Worm (Caenorhabditis elegans) whole organism, L3 larva: Measurements from ENCODE around the gene F10C1.3.
"Not testable (repeated sequence)": the region's sequence is repeated elsewhere in the genome, so short reads cannot be mapped to it uniquely, and the experiment has no call there.

Experiments
- R02D3.7 ChIP-seq: fragments of 150-350 bp; optimal IDR thresholded peaks from 2 replicates; lab custom pipeline; 2014; ENCODE audit warnings: missing biosample characterization, missing genetic modification characterization
- ZK546.5 ChIP-seq: sonication (generic microtip); optimal IDR thresholded peaks from 2 replicates; lab custom pipeline; 2017; ENCODE audit warnings: missing biosample characterization, missing genetic modification characterization
- ama-1 ChIP-seq: fragments of 150-350 bp; optimal IDR thresholded peaks from 2 replicates; lab custom pipeline; 2018
- ceh-16 ChIP-seq: sonication (generic microtip); optimal IDR thresholded peaks from 2 replicates; lab custom pipeline; 2017; ENCODE audit warnings: missing biosample characterization, missing genetic modification characterization
- ceh-28 ChIP-seq: fragments of 150-350 bp; optimal IDR thresholded peaks from 2 replicates; lab custom pipeline; 2014; ENCODE audit warnings: missing biosample characterization, missing genetic modification reagents, missing genetic modification characterization
- ceh-9 ChIP-seq: sonication (generic microtip); optimal IDR thresholded peaks from 2 replicates; lab custom pipeline; 2018; ENCODE audit warnings: missing biosample characterization, missing genetic modification characterization
- egl-27 ChIP-seq: sonication (generic microtip); optimal IDR thresholded peaks from 4 replicates; lab custom pipeline; 2017; ENCODE audit warnings: missing biosample characterization, missing genetic modification reagents, missing genetic modification characterization
- egl-5 ChIP-seq: fragments of 150-350 bp; optimal IDR thresholded peaks from 2 replicates; lab custom pipeline; 2017; ENCODE audit warnings: missing biosample characterization, missing genetic modification reagents, missing genetic modification characterization, inconsistent platforms
- elt-1 ChIP-seq: fragments of 150-350 bp; optimal IDR thresholded peaks from 2 replicates; lab custom pipeline; 2014; ENCODE audit warnings: missing biosample characterization, missing genetic modification characterization
- elt-2 ChIP-seq: sonication (generic microtip); optimal IDR thresholded peaks from 2 replicates; lab custom pipeline; 2016; ENCODE audit warnings: missing genetic modification reagents, mild to moderate bottlenecking, missing genetic modification characterization, missing compliant biosample characterization
- eor-1 ChIP-seq, 2 experiments: fragments of 150-350 bp; optimal IDR thresholded peaks; 2 replicates each; lab custom pipeline; 2014 to 2018; ENCODE audit warnings: missing biosample characterization in 2 of 2, missing genetic modification characterization in 2 of 2
- fkh-2 ChIP-seq: fragments of 150-350 bp; optimal IDR thresholded peaks from 2 replicates; lab custom pipeline; 2014; ENCODE audit warnings: missing biosample characterization, missing genetic modification reagents, missing genetic modification characterization
- fos-1 ChIP-seq: fragments of 150-350 bp; optimal IDR thresholded peaks from 2 replicates; lab custom pipeline; 2014; ENCODE audit warnings: missing biosample characterization, missing genetic modification characterization
- hmg-11 ChIP-seq: sonication (generic microtip); optimal IDR thresholded peaks from 2 replicates; lab custom pipeline; 2016; ENCODE audit warnings: missing genetic modification characterization, missing compliant biosample characterization
- jun-1 ChIP-seq: fragments of 150-350 bp; optimal IDR thresholded peaks from 2 replicates; lab custom pipeline; 2014; ENCODE audit warnings: missing biosample characterization, missing genetic modification reagents, missing genetic modification characterization
- lin-39 ChIP-seq: fragments of 150-350 bp; optimal IDR thresholded peaks from 2 replicates; lab custom pipeline; 2018; ENCODE audit warnings: missing biosample characterization, missing genetic modification reagents, missing genetic modification characterization
- mdl-1 ChIP-seq: fragments of 150-350 bp; optimal IDR thresholded peaks from 2 replicates; lab custom pipeline; 2014; ENCODE audit warnings: missing biosample characterization, missing genetic modification characterization
- mml-1 ChIP-seq: fragments of 150-350 bp; sonication (generic microtip); optimal IDR thresholded peaks from 3 replicates; lab custom pipeline; 2014; ENCODE audit warnings: missing biosample characterization, missing genetic modification characterization
- nfya-1 ChIP-seq: sonication (generic microtip); optimal IDR thresholded peaks from 2 replicates; lab custom pipeline; 2017; ENCODE audit warnings: missing genetic modification characterization, mild to moderate bottlenecking, missing compliant biosample characterization, antibody characterized with exemption, moderate library complexity; ENCODE audit not compliant: insufficient read depth
- nhr-11 ChIP-seq: fragments of 150-350 bp; optimal IDR thresholded peaks from 2 replicates; lab custom pipeline; 2014; ENCODE audit warnings: missing biosample characterization, missing genetic modification characterization
- nhr-12 ChIP-seq: fragments of 150-350 bp; optimal IDR thresholded peaks from 2 replicates; lab custom pipeline; 2014; ENCODE audit warnings: missing biosample characterization, missing genetic modification characterization
- nhr-23 ChIP-seq: fragments of 150-350 bp; optimal IDR thresholded peaks from 2 replicates; lab custom pipeline; 2014; ENCODE audit warnings: missing biosample characterization, missing genetic modification reagents, missing genetic modification characterization
- nhr-28 ChIP-seq: fragments of 150-350 bp; optimal IDR thresholded peaks from 2 replicates; lab custom pipeline; 2014; ENCODE audit warnings: missing biosample characterization, missing genetic modification characterization
- nhr-67 ChIP-seq: fragments of 150-350 bp; optimal IDR thresholded peaks from 2 replicates; lab custom pipeline; 2014; ENCODE audit warnings: missing biosample characterization, missing genetic modification characterization
- pha-4 ChIP-seq: fragments of 150-350 bp; optimal IDR thresholded peaks from 2 replicates; lab custom pipeline; 2014; ENCODE audit warnings: missing biosample characterization, missing genetic modification reagents, missing genetic modification characterization
- pqm-1 ChIP-seq: fragments of 150-350 bp; optimal IDR thresholded peaks from 2 replicates; lab custom pipeline; 2017; ENCODE audit warnings: missing biosample characterization, missing genetic modification characterization, inconsistent platforms
- skn-1 ChIP-seq: fragments of 150-350 bp; optimal IDR thresholded peaks from 2 replicates; lab custom pipeline; 2014; ENCODE audit warnings: missing biosample characterization, missing genetic modification characterization
- unc-62 ChIP-seq: fragments of 150-350 bp; sonication (generic microtip); optimal IDR thresholded peaks from 4 replicates; lab custom pipeline; 2014; ENCODE audit warnings: missing biosample characterization, missing genetic modification reagents, missing genetic modification characterization
- ztf-11 ChIP-seq: fragments of 150-350 bp; optimal IDR thresholded peaks from 2 replicates; lab custom pipeline; 2014; ENCODE audit warnings: missing biosample characterization, missing genetic modification characterization
- ztf-4 ChIP-seq: fragments of 150-350 bp; optimal IDR thresholded peaks from 2 replicates; lab custom pipeline; 2014; ENCODE audit warnings: missing biosample characterization, missing genetic modification characterization

F10C1.3 gene

DNA sequence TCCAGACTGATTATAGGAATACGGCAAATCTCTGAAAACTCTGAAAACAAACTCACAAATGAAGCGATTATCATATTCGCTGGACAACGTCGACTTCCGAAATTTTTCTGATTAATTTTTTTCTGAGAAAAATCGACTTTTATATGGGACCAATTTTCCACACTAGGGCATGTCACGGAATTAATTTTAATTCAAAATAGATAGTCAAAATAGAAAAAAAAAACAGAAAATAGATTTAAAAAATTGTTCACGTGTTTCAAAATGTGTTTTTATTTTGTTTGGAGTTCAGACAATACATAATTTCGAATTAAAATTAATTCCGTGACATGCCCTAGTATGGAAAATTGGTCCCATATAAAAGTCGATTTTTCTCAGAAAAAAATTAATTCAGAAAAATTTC is at the start of gene F10C1.3, which contains the start of gene F10C1.23:
TSS of gene F10C1.3 (minus strand) at position 101 of the 400 bp plus-strand sequence.
TSS of gene F10C1.23 (plus strand) at position 385 of the 400 bp plus-strand sequence.
- TF ChIP-seq nhr-67, pha-4, mdl-1 (tag; lab: Kevin White, UChicago): not testable (repeated sequence)

DNA sequence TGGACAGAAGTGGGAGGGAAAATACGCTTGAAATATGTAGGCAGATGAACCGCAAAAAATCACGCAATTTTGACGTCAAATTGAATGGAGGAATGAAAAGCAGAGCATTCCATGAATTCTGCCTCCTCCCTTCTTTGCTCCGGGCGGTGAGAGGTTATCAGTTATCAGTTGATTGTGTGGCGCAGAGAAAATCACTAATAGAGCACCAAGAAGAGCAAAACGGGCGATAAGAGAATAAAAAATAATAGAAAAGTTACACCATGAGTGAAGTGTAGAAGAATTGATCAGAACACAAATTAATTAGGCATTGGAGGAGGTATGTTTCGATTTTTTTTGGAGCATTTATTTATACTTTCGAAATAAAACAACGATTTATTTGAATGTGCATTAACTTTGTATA is 49.0 kb upstream of the F10C1.3 start:
- no peak for TF ChIP-seq unc-62 (GFP tag; lab: Kevin White, UChicago)
- TF ChIP-seq elt-2 (tag; lab: Kevin White, UChicago), result peak; percentile 97
- peak; percentile 63 for TF ChIP-seq pqm-1 (tag; lab: Kevin White, UChicago)
- TF ChIP-seq elt-1, result no peak
- TF ChIP-seq, all 47 proteins: peak for 2

- no peak for TF ChIP-seq fkh-2 (tag; lab: Kevin White, UChicago)
- TF ChIP-seq pqm-1 (tag; lab: Kevin White, UChicago), result peak; percentile 54
- no peak for TF ChIP-seq nhr-67 (tag; lab: Kevin White, UChicago)
- peak; percentile 9 for TF ChIP-seq pha-4 (tag; lab: Kevin White, UChicago)
- peak; percentile 86 for TF ChIP-seq elt-2 (tag; lab: Kevin White, UChicago)
- TF ChIP-seq ama-1, result peak; percentile 9
- TF ChIP-seq hmg-11, result no peak
Observed at ce11 chrII:5805303-5805702, 47.7 kb upstream of the F10C1.3 start, which contains the start of gene K05F1.10. Gene K05F1.10, minus strand, starts transcription at chrII:5805473.

ce11 chrII:5804288-5804687 is 46.7 kb upstream of the F10C1.3 start:
- no peak for TF ChIP-seq ztf-4 (tag; lab: Kevin White, UChicago)
- TF ChIP-seq pha-4 (tag; lab: Kevin White, UChicago), result peak; percentile 8
- no peak for TF ChIP-seq nhr-12 (tag; lab: Kevin White, UChicago)
- TF ChIP-seq nhr-11, result no peak
- TF ChIP-seq nhr-28, result no peak
- peak; percentile 25 for TF ChIP-seq pqm-1 (tag; lab: Kevin White, UChicago)
- peak; percentile 93 for TF ChIP-seq elt-2 (tag; lab: Kevin White, UChicago)

ce11 chrII:5801075-5801474 is 43.5 kb upstream of the F10C1.3 start, which contains the start of the genes K05F1.9 and K05F1.1:
Gene K05F1.9, minus strand, starts transcription at chrII:5801175.
Gene K05F1.1, plus strand, starts transcription at chrII:5801382.
- no peak for TF ChIP-seq mml-1
- no peak for TF ChIP-seq skn-1 (tag; lab: Kevin White, UChicago)
- TF ChIP-seq egl-27 (tag; lab: Kevin White, UChicago), result no peak
- no peak for TF ChIP-seq egl-5 (tag; lab: Kevin White, UChicago)
- no peak for TF ChIP-seq pqm-1 (tag; lab: Kevin White, UChicago)
- TF ChIP-seq ama-1, result no peak
- TF ChIP-seq lin-39 (tag; lab: Kevin White, UChicago), result no peak
- TF ChIP-seq R02D3.7 (tag; lab: Kevin White, UChicago), result no peak
- no peak for TF ChIP-seq jun-1 (tag; lab: Kevin White, UChicago)
- TF ChIP-seq eor-1 (tag; optimal IDR thresholded peaks at IDR 0.05; lab: Kevin White, UChicago), result no peak
- no peak for TF ChIP-seq ceh-9 (tag; lab: Kevin White, UChicago)
- TF ChIP-seq fos-1, result no peak

- TF ChIP-seq egl-5 (tag; lab: Kevin White, UChicago) (no peak), ZK546.5 (tag; lab: Kevin White, UChicago) (no peak), ztf-11 (tag; lab: Kevin White, UChicago) (no peak), ceh-16 (tag; lab: Kevin White, UChicago) (no peak), elt-1 (no peak), nhr-23 (no peak), nfya-1 (tag; lab: Kevin White, UChicago) (no peak), egl-27 (tag; lab: Kevin White, UChicago) (no peak), unc-62 (GFP tag; lab: Kevin White, UChicago) (no peak), pqm-1 (tag; lab: Kevin White, UChicago) (no peak), ceh-28 (tag; lab: Kevin White, UChicago) (no peak), jun-1 (tag; lab: Kevin White, UChicago) (no peak), nhr-28 (no peak), ceh-9 (tag; lab: Kevin White, UChicago) (no peak)
- TF ChIP-seq, all 47 proteins: peak for 0
Observed at ce11 chrII:5799553-5799952, 42.0 kb upstream of the F10C1.3 start, which contains the start of gene K05F1.8. Gene K05F1.8, minus strand, starts transcription at chrII:5799653.
